Worm (Caenorhabditis elegans) whole organism, L3 larva: ENCODE measurements around the gene Y11D7A.3.

Source experiments
- R02D3.7 ChIP-seq: fragments of 150-350 bp; optimal IDR thresholded peaks from 2 replicates; lab custom pipeline; 2014; ENCODE audit warnings: missing biosample characterization, missing genetic modification characterization
- aly-2 ChIP-seq: fragments of 150-350 bp; optimal IDR thresholded peaks from 2 replicates; lab custom pipeline; 2014; ENCODE audit warnings: missing biosample characterization, missing genetic modification characterization
- ceh-9 ChIP-seq: sonication (generic microtip); optimal IDR thresholded peaks from 2 replicates; lab custom pipeline; 2018; ENCODE audit warnings: missing biosample characterization, missing genetic modification characterization
- egl-5 ChIP-seq: fragments of 150-350 bp; optimal IDR thresholded peaks from 2 replicates; lab custom pipeline; 2017; ENCODE audit warnings: missing biosample characterization, missing genetic modification reagents, missing genetic modification characterization, inconsistent platforms
- jun-1 ChIP-seq: fragments of 150-350 bp; optimal IDR thresholded peaks from 2 replicates; lab custom pipeline; 2014; ENCODE audit warnings: missing biosample characterization, missing genetic modification reagents, missing genetic modification characterization
- nhr-11 ChIP-seq: fragments of 150-350 bp; optimal IDR thresholded peaks from 2 replicates; lab custom pipeline; 2014; ENCODE audit warnings: missing biosample characterization, missing genetic modification characterization
- nhr-12 ChIP-seq: fragments of 150-350 bp; optimal IDR thresholded peaks from 2 replicates; lab custom pipeline; 2014; ENCODE audit warnings: missing biosample characterization, missing genetic modification characterization
- nhr-28 ChIP-seq: fragments of 150-350 bp; optimal IDR thresholded peaks from 2 replicates; lab custom pipeline; 2014; ENCODE audit warnings: missing biosample characterization, missing genetic modification characterization
- nhr-76 ChIP-seq: fragments of 150-350 bp; sonication (generic microtip); optimal IDR thresholded peaks from 5 replicates; lab custom pipeline; 2014; ENCODE audit warnings: missing biosample characterization, missing genetic modification characterization
- pqm-1 ChIP-seq: fragments of 150-350 bp; optimal IDR thresholded peaks from 2 replicates; lab custom pipeline; 2017; ENCODE audit warnings: missing biosample characterization, missing genetic modification characterization, inconsistent platforms
- sea-2 ChIP-seq: fragments of 150-350 bp; sonication (generic microtip); optimal IDR thresholded peaks from 4 replicates; lab custom pipeline; 2014; ENCODE audit warnings: missing biosample characterization, missing genetic modification reagents, missing genetic modification characterization
- snpc-4 ChIP-seq: fragments of 150-350 bp; optimal IDR thresholded peaks from 2 replicates; lab custom pipeline; 2014; ENCODE audit warnings: missing biosample characterization, missing genetic modification characterization
- unc-39 ChIP-seq: sonication (generic microtip); optimal IDR thresholded peaks from 4 replicates; lab custom pipeline; 2017; ENCODE audit warnings: missing biosample characterization, missing genetic modification characterization
- unc-62 ChIP-seq: fragments of 150-350 bp; sonication (generic microtip); optimal IDR thresholded peaks from 4 replicates; lab custom pipeline; 2014; ENCODE audit warnings: missing biosample characterization, missing genetic modification reagents, missing genetic modification characterization

ce11 chrIV:9289635-9290034, 56.7 kb downstream of the Y11D7A.3 start:
- no peak for TF ChIP-seq nhr-76
- TF ChIP-seq sea-2 (GFP tag; lab: Kevin White, UChicago), result no peak
- no peak for TF ChIP-seq unc-62 (GFP tag; lab: Kevin White, UChicago)
- TF ChIP-seq jun-1 (tag; lab: Kevin White, UChicago), result no peak
- no peak for TF ChIP-seq nhr-12 (tag; lab: Kevin White, UChicago)
- no peak for TF ChIP-seq aly-2
- no peak for TF ChIP-seq R02D3.7
- no peak for TF ChIP-seq unc-39
- TF ChIP-seq pqm-1 (tag; lab: Kevin White, UChicago), result no peak
- TF ChIP-seq snpc-4 (tag; lab: Kevin White, UChicago), result no peak
- no peak for TF ChIP-seq ceh-9 (tag; lab: Kevin White, UChicago)
- no peak for TF ChIP-seq nhr-28
- no peak for TF ChIP-seq nhr-11 (tag; lab: Kevin White, UChicago)
- no peak for TF ChIP-seq egl-5 (tag; lab: Kevin White, UChicago)
